Fruit fly (Drosophila melanogaster): ENCODE data around the gene CG33995.

The CG33995 gene

dm6 chr2L:5054953-5055352 is 11.9 kb downstream of the CG33995 start, which contains the start of the genes CG14036 and His3.3A (continued):
- TF ChIP-seq amos (GFP tag; IDR thresholded peaks at IDR 0.05; ENCODE audit: partially characterized antibody) = peak; percentile 64; the same call in 1 of the 2 replicates
- TF ChIP-seq wor (GFP tag; IDR thresholded peaks at IDR 0.05) = no peak
- no peak for TF ChIP-seq CG2202 (tag; optimal IDR thresholded peaks at IDR 0.05)
- TF ChIP-seq CHES-1-like (GFP tag; optimal IDR thresholded peaks at IDR 0.05) = peak; percentile 53
- TF ChIP-seq org-1 (GFP tag; optimal IDR thresholded peaks at IDR 0.05) = no peak
- peak; percentile 27; the same call in 1 of the 2 replicates for TF ChIP-seq chm (GFP tag; IDR thresholded peaks at IDR 0.05)
- peak; percentile 97 for TF ChIP-seq CG14710 (tag; optimal IDR thresholded peaks at IDR 0.05)
- TF ChIP-seq bab2 (GFP tag; optimal IDR thresholded peaks at IDR 0.05) = peak; percentile 6
- peak; percentile 90 for TF ChIP-seq CG2116 (GFP tag; optimal IDR thresholded peaks at IDR 0.05)
- TF ChIP-seq CG11696 (GFP tag; IDR thresholded peaks at IDR 0.05) = no peak
- TF ChIP-seq sisA (GFP tag; IDR thresholded peaks at IDR 0.05) = no peak
- no peak for TF ChIP-seq CG7786 (GFP tag; optimal IDR thresholded peaks at IDR 0.05)
- peak; percentile 82 for TF ChIP-seq CG15514 (GFP tag; optimal IDR thresholded peaks at IDR 0.05)
- no peak for TF ChIP-seq D19B (GFP tag; optimal IDR thresholded peaks at IDR 0.05)
- TF ChIP-seq CG8924 (tag; optimal IDR thresholded peaks at IDR 0.05) = peak; percentile 49
- no peak for TF ChIP-seq Oaz (GFP tag; IDR thresholded peaks at IDR 0.05)
- TF ChIP-seq run (tag; optimal IDR thresholded peaks at IDR 0.05) = no peak
- peak; percentile 58 for TF ChIP-seq hbn (GFP tag; IDR thresholded peaks at IDR 0.05; ENCODE audit: partially characterized antibody)
- peak; percentile 1 for TF ChIP-seq Spps (tag; optimal IDR thresholded peaks at IDR 0.05)
- peak; percentile 64 for TF ChIP-seq CG12659 (GFP tag; optimal IDR thresholded peaks at IDR 0.05)
- TF ChIP-seq CG8944 (GFP tag; optimal IDR thresholded peaks at IDR 0.05) = no peak
- no peak for TF ChIP-seq lov (optimal IDR thresholded peaks at IDR 0.05)
- TF ChIP-seq lov (GFP tag; IDR thresholded peaks at IDR 0.05) = no peak
- TF ChIP-seq CG14050 (GFP tag; IDR thresholded peaks at IDR 0.05) = no peak
- TF ChIP-seq CG3838 (GFP tag; optimal IDR thresholded peaks at IDR 0.05) = no peak
- TF ChIP-seq luna (GFP tag; optimal IDR thresholded peaks at IDR 0.05) = no peak
- TF ChIP-seq CG9876 (GFP tag; optimal IDR thresholded peaks at IDR 0.05) = no peak
- TF ChIP-seq CG17802 (tag; optimal IDR thresholded peaks at IDR 0.05) = peak; percentile 6
- TF ChIP-seq CG9215 (GFP tag; IDR thresholded peaks at IDR 0.05) = no peak
- peak; percentile 74 for TF ChIP-seq HLHmδ (GFP tag; optimal IDR thresholded peaks at IDR 0.05)
- peak; percentile 45 for TF ChIP-seq Jarid2 (GFP tag; optimal IDR thresholded peaks at IDR 0.05)
- TF ChIP-seq CG13424 (tag; optimal IDR thresholded peaks at IDR 0.05) = peak; percentile 43
- peak; percentile 35 for TF ChIP-seq lab (GFP tag; optimal IDR thresholded peaks at IDR 0.05)
- TF ChIP-seq crc (GFP tag; optimal IDR thresholded peaks at IDR 0.05) = no peak
- TF ChIP-seq YL-1 (GFP tag; optimal IDR thresholded peaks at IDR 0.05) = peak; percentile 63
- no peak for TF ChIP-seq repo (GFP tag; optimal IDR thresholded peaks at IDR 0.05)
- TF ChIP-seq sd (tag; optimal IDR thresholded peaks at IDR 0.05) = peak; percentile 86
- TF ChIP-seq TFAM (GFP tag; optimal IDR thresholded peaks at IDR 0.05) = no peak
- TF ChIP-seq Doc3 (GFP tag; IDR thresholded peaks at IDR 0.05; ENCODE audit: partially characterized antibody) = peak; percentile 49; the same call in 1 of the 3 replicates
- TF ChIP-seq ind (GFP tag; optimal IDR thresholded peaks at IDR 0.05) = no peak
- TF ChIP-seq CG1792 (GFP tag; optimal IDR thresholded peaks at IDR 0.05) = no peak
- peak; percentile 42 for TF ChIP-seq Hmr (GFP tag; optimal IDR thresholded peaks at IDR 0.05)
- no peak for TF ChIP-seq hkb (optimal IDR thresholded peaks at IDR 0.05)
- TF ChIP-seq hkb (GFP tag; IDR thresholded peaks at IDR 0.05) = no peak
- TF ChIP-seq Hey (tag; optimal IDR thresholded peaks at IDR 0.05) = no peak
- peak; percentile 59 for TF ChIP-seq BEAF-32 (GFP tag; optimal IDR thresholded peaks at IDR 0.05)
- TF ChIP-seq CG9932 (GFP tag; IDR thresholded peaks at IDR 0.05) = peak; percentile 35; the same call in 1 of the 2 replicates
- no peak for TF ChIP-seq CG11398 (GFP tag; optimal IDR thresholded peaks at IDR 0.05)
- no peak for TF ChIP-seq tup (GFP tag; optimal IDR thresholded peaks at IDR 0.05)
- TF ChIP-seq seq (GFP tag; IDR thresholded peaks at IDR 0.05) = no peak
- no peak for TF ChIP-seq CG14014 (GFP tag; IDR thresholded peaks at IDR 0.05)
- no peak for TF ChIP-seq al (GFP tag; IDR thresholded peaks at IDR 0.05)

Measured in whole organism, embryonic.